Worm (Caenorhabditis elegans): Measurements from ENCODE around the gene ZK1290.15.

DNA sequence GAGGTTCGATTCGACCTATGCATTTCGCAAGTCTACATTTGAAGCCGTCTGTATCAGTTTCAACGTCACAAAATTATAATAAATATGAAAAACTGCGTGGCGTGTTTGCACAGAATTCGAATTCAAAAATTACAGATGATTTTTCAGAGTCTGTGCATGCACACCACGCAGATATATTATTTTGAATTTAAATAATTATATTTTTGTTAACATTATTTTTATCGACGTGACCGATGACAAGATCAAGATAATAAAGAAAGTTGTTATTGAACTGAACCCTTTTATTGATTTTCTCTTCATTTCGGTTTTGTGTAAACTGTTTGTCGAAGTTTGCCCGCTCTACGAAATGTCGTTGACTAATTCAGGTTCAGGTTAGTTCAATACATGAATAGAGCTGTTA is 18.4 kb upstream of the ZK1290.15 start, which contains the start of gene C28F5.1:
- TF ChIP-seq F13C5.2 (tag; optimal IDR thresholded peaks at IDR 0.05) (no peak), ama-1 (optimal IDR thresholded peaks at IDR 0.05) (no peak), sea-1 (GFP tag; conservative IDR thresholded peaks at IDR 0.05) (no peak), flt-1 (GFP tag; IDR thresholded peaks at IDR 0.05) (no peak), aly-1 (tag; optimal IDR thresholded peaks at IDR 0.05) (no peak), hnd-1 (tag; optimal IDR thresholded peaks at IDR 0.05) (no peak)

Data from whole organism, early embryonic.